Fruit fly (Drosophila melanogaster) whole organism, embryonic: ENCODE data around the gene CG34026.

Experiments used
- CG10565 ChIP-seq: fragments of 200-800 bp; sonication (Bioruptor generic); optimal IDR thresholded peaks from 3 replicates; lab custom pipeline; 2016; ENCODE audit warnings: missing biosample characterization, mild to moderate bottlenecking, missing genetic modification characterization
- CG11093 ChIP-seq: fragments of 200-800 bp; sonication (Bioruptor generic); IDR thresholded peaks from 3 replicates; pipeline ENCODE4 v1.3.6; 2022; ENCODE audit warnings: missing biosample characterization, missing genetic modification characterization
- CG11398 ChIP-seq: fragments of 200-800 bp; sonication (Bioruptor generic); optimal IDR thresholded peaks from 2 replicates; lab custom pipeline; 2016; ENCODE audit warnings: missing biosample characterization, missing genetic modification characterization
- CG13296 ChIP-seq: fragments of 200-800 bp; sonication (Bioruptor generic); optimal IDR thresholded peaks from 3 replicates; lab custom pipeline; 2018; ENCODE audit warnings: missing biosample characterization, mild to moderate bottlenecking, missing genetic modification characterization
- CG13894 ChIP-seq: fragments of 200-800 bp; sonication (Bioruptor generic); optimal IDR thresholded peaks from 3 replicates; lab custom pipeline; 2018; ENCODE audit warnings: missing biosample characterization, mild to moderate bottlenecking, missing genetic modification characterization, moderate library complexity
- CG15073 ChIP-seq: fragments of 200-800 bp; sonication (Bioruptor generic); optimal IDR thresholded peaks from 2 replicates; lab custom pipeline; 2016; ENCODE audit warnings: missing biosample characterization, missing genetic modification characterization
- CG16779 ChIP-seq: fragments of 200-800 bp; sonication (Bioruptor generic); IDR thresholded peaks from 2 replicates; pipeline ENCODE4 v1.3.6; 2022; ENCODE audit warnings: missing biosample characterization, missing genetic modification characterization
- CG18476 ChIP-seq: fragments of 200-800 bp; sonication (Bioruptor generic); optimal IDR thresholded peaks from 2 replicates; lab custom pipeline; 2016; ENCODE audit warnings: missing biosample characterization, mild to moderate bottlenecking, missing genetic modification characterization
- CG2199 ChIP-seq: fragments of 200-800 bp; sonication (Bioruptor generic); IDR thresholded peaks from 3 replicates; pipeline ENCODE4 v1.3.6; 2022; ENCODE audit warnings: missing biosample characterization, missing genetic modification characterization
- CG2202 ChIP-seq: fragments of 200-800 bp; sonication (Bioruptor generic); optimal IDR thresholded peaks from 2 replicates; lab custom pipeline; 2018; ENCODE audit warnings: missing biosample characterization, mild to moderate bottlenecking, missing genetic modification characterization
- CG2712 ChIP-seq: fragments of 200-800 bp; optimal IDR thresholded peaks from 3 replicates; lab custom pipeline; 2019; ENCODE audit warnings: missing biosample characterization, mild to moderate bottlenecking, missing genetic modification characterization, moderate library complexity
- CG30403 ChIP-seq: fragments of 200-800 bp; sonication (Bioruptor generic); optimal IDR thresholded peaks from 3 replicates; lab custom pipeline; 2016; ENCODE audit warnings: missing biosample characterization, missing genetic modification characterization
- CG31224 ChIP-seq: fragments of 200-800 bp; sonication (Bioruptor generic); IDR thresholded peaks from 2 replicates; pipeline ENCODE4 v1.3.6; 2022; ENCODE audit warnings: missing biosample characterization, missing genetic modification characterization
- CG42726 ChIP-seq: fragments of 200-800 bp; sonication (Bioruptor generic); IDR thresholded peaks from 2 replicates; pipeline ENCODE4 v1.3.6; 2022; ENCODE audit warnings: missing biosample characterization, missing genetic modification characterization; ENCODE audit not compliant: partially characterized antibody
- CG4360 ChIP-seq: fragments of 200-800 bp; sonication (Bioruptor generic); IDR thresholded peaks from 2 replicates; pipeline ENCODE4 v1.3.6; 2022; ENCODE audit warnings: missing biosample characterization, missing genetic modification characterization
- CG4820 ChIP-seq: fragments of 200-800 bp; sonication (Bioruptor generic); optimal IDR thresholded peaks from 3 replicates; lab custom pipeline; 2016; ENCODE audit warnings: missing biosample characterization, missing genetic modification characterization
- CG6272 ChIP-seq: fragments of 200-800 bp; sonication (Bioruptor generic); IDR thresholded peaks from 2 replicates; pipeline ENCODE4 v1.3.6; 2022; ENCODE audit warnings: missing biosample characterization, missing genetic modification characterization
- CG6854 ChIP-seq: fragments of 200-800 bp; sonication (Bioruptor generic); optimal IDR thresholded peaks from 3 replicates; lab custom pipeline; 2017; ENCODE audit warnings: missing biosample characterization, mild to moderate bottlenecking, missing genetic modification characterization
- CG8089 ChIP-seq: fragments of 200-800 bp; sonication (Bioruptor generic); optimal IDR thresholded peaks from 3 replicates; lab custom pipeline; 2016; ENCODE audit warnings: missing biosample characterization, missing genetic modification characterization
- CG9609 ChIP-seq: fragments of 200-800 bp; sonication (Bioruptor generic); optimal IDR thresholded peaks from 3 replicates; lab custom pipeline; 2016; ENCODE audit warnings: missing biosample characterization, missing genetic modification characterization
- CG9876 ChIP-seq: fragments of 200-800 bp; sonication (Bioruptor generic); optimal IDR thresholded peaks from 2 replicates; lab custom pipeline; 2016; ENCODE audit warnings: missing biosample characterization, missing genetic modification characterization
- Deaf1 ChIP-seq: fragments of 200-800 bp; optimal IDR thresholded peaks from 3 replicates; lab custom pipeline; 2019; ENCODE audit warnings: missing biosample characterization, mild to moderate bottlenecking, missing genetic modification characterization, moderate library complexity
- HLH3B ChIP-seq: fragments of 200-800 bp; sonication (Bioruptor generic); IDR thresholded peaks from 2 replicates; pipeline ENCODE4 v1.3.6; 2022; ENCODE audit warnings: missing biosample characterization, missing genetic modification characterization
- Hey ChIP-seq: fragments of 200-800 bp; sonication (Bioruptor generic); optimal IDR thresholded peaks from 3 replicates; lab custom pipeline; 2018; ENCODE audit warnings: missing biosample characterization, mild to moderate bottlenecking, missing genetic modification characterization
- Mad ChIP-seq: fragments of 200-800 bp; sonication (Bioruptor generic); optimal IDR thresholded peaks from 2 replicates; lab custom pipeline; 2016; ENCODE audit warnings: missing biosample characterization, missing genetic modification characterization
- Meics ChIP-seq: fragments of 200-800 bp; sonication (Bioruptor generic); optimal IDR thresholded peaks from 2 replicates; lab custom pipeline; 2017; ENCODE audit warnings: missing biosample characterization, mild to moderate bottlenecking, missing genetic modification characterization
- Mes4 ChIP-seq: fragments of 200-800 bp; sonication (Bioruptor generic); optimal IDR thresholded peaks from 2 replicates; lab custom pipeline; 2016; ENCODE audit warnings: missing biosample characterization, missing genetic modification characterization
- Myb ChIP-seq: fragments of 200-800 bp; sonication (Bioruptor generic); optimal IDR thresholded peaks from 2 replicates; lab custom pipeline; 2016; ENCODE audit warnings: missing biosample characterization, missing genetic modification characterization
- NfI ChIP-seq: fragments of 200-800 bp; sonication (Bioruptor generic); optimal IDR thresholded peaks from 3 replicates; lab custom pipeline; 2018; ENCODE audit warnings: missing biosample characterization, mild to moderate bottlenecking, missing genetic modification characterization, moderate library complexity
- Ptx1 ChIP-seq: fragments of 200-800 bp; sonication (Bioruptor generic); IDR thresholded peaks from 2 replicates; pipeline ENCODE4 v1.3.6; 2022; ENCODE audit warnings: missing biosample characterization, missing genetic modification characterization
- Ssrp ChIP-seq: fragments of 200-800 bp; sonication (Bioruptor generic); optimal IDR thresholded peaks from 2 replicates; lab custom pipeline; 2018; ENCODE audit warnings: missing biosample characterization, mild to moderate bottlenecking, missing genetic modification characterization, moderate library complexity
- Taf1 ChIP-seq: fragments of 200-800 bp; sonication (Bioruptor generic); IDR thresholded peaks from 2 replicates; pipeline ENCODE4 v1.3.6; 2022; ENCODE audit warnings: missing biosample characterization, missing genetic modification characterization
- Xrp1 ChIP-seq: fragments of 200-800 bp; sonication (Bioruptor generic); IDR thresholded peaks from 2 replicates; pipeline ENCODE4 v1.3.6; 2022; ENCODE audit warnings: missing biosample characterization, missing genetic modification characterization
- ase ChIP-seq: fragments of 200-800 bp; sonication (Bioruptor generic); IDR thresholded peaks from 3 replicates; pipeline ENCODE4 v1.3.6; 2022; ENCODE audit warnings: missing biosample characterization, missing genetic modification characterization
- bab2 ChIP-seq: fragments of 200-800 bp; sonication (Bioruptor generic); optimal IDR thresholded peaks from 2 replicates; lab custom pipeline; 2016; ENCODE audit warnings: missing biosample characterization, missing genetic modification characterization
- ci ChIP-seq: fragments of 200-800 bp; sonication (Bioruptor generic); IDR thresholded peaks from 3 replicates; pipeline ENCODE4 v1.3.6; 2022; ENCODE audit warnings: missing biosample characterization, missing genetic modification characterization
- dpn ChIP-seq, 2 experiments: fragments of 200-800 bp; sonication (Bioruptor generic); optimal IDR thresholded peaks; 3 replicates each; lab custom pipeline; 2016; ENCODE audit warnings: missing biosample characterization in 2 of 2, missing genetic modification characterization in 2 of 2
- eyg ChIP-seq: fragments of 200-800 bp; sonication (Bioruptor generic); optimal IDR thresholded peaks from 3 replicates; lab custom pipeline; 2016; ENCODE audit warnings: missing biosample characterization, missing genetic modification characterization
- fu2 ChIP-seq: fragments of 200-800 bp; sonication (Bioruptor generic); optimal IDR thresholded peaks from 2 replicates; lab custom pipeline; 2016; ENCODE audit warnings: missing biosample characterization, missing genetic modification characterization
- grn ChIP-seq: fragments of 200-800 bp; sonication (Bioruptor generic); optimal IDR thresholded peaks from 3 replicates; lab custom pipeline; 2017; ENCODE audit warnings: missing biosample characterization, missing genetic modification characterization
- ham ChIP-seq: fragments of 200-800 bp; sonication (Bioruptor generic); IDR thresholded peaks from 2 replicates; pipeline ENCODE4 v1.3.6; 2022; ENCODE audit warnings: missing biosample characterization, missing genetic modification characterization
- jumu ChIP-seq: fragments of 200-800 bp; sonication (Bioruptor generic); optimal IDR thresholded peaks from 3 replicates; lab custom pipeline; 2016; ENCODE audit warnings: missing biosample characterization, missing genetic modification characterization
- ken ChIP-seq: fragments of 200-800 bp; sonication (Bioruptor generic); IDR thresholded peaks from 3 replicates; pipeline ENCODE4 v1.3.6; 2022; ENCODE audit warnings: missing biosample characterization, missing genetic modification characterization
- knrl ChIP-seq: fragments of 200-800 bp; sonication (Bioruptor generic); IDR thresholded peaks from 3 replicates; pipeline ENCODE4 v1.3.6; 2022; ENCODE audit warnings: missing biosample characterization, missing genetic modification characterization; ENCODE audit not compliant: partially characterized antibody
- lola ChIP-seq, 3 experiments: fragments of >200 bp in 2 of 3; fragments of 200-800 bp in 1 of 3; sonication (Bioruptor generic) in 1 of 3; optimal IDR thresholded peaks; 2 replicates each; lab custom pipeline; 2017 to 2019; ENCODE audit warnings: missing biosample characterization in 3 of 3, missing genetic modification characterization in 3 of 3, mild to moderate bottlenecking in 1 of 3, moderate library complexity in 1 of 3
- pho ChIP-seq: fragments of 200-800 bp; sonication (Bioruptor generic); optimal IDR thresholded peaks from 2 replicates; lab custom pipeline; 2016; ENCODE audit warnings: missing biosample characterization, missing genetic modification characterization
- pzg ChIP-seq: fragments of 200-800 bp; sonication (Bioruptor generic); optimal IDR thresholded peaks from 3 replicates; lab custom pipeline; 2018; ENCODE audit warnings: missing biosample characterization, mild to moderate bottlenecking, missing genetic modification characterization, moderate library complexity
- ro ChIP-seq: fragments of 200-800 bp; sonication (Bioruptor generic); IDR thresholded peaks from 2 replicates; pipeline ENCODE4 v1.3.6; 2022; ENCODE audit warnings: missing biosample characterization, missing genetic modification characterization
- shn ChIP-seq: fragments of 200-800 bp; sonication (Bioruptor generic); optimal IDR thresholded peaks from 3 replicates; lab custom pipeline; 2016; ENCODE audit warnings: missing biosample characterization, missing genetic modification characterization
- toy ChIP-seq: fragments of 200-800 bp; sonication (Bioruptor generic); IDR thresholded peaks from 2 replicates; pipeline ENCODE4 v1.3.6; 2022; ENCODE audit warnings: missing biosample characterization, missing genetic modification characterization
- vnd ChIP-seq: fragments of 200-800 bp; sonication (Bioruptor generic); IDR thresholded peaks from 3 replicates; pipeline ENCODE4 v1.3.6; 2022; ENCODE audit warnings: missing biosample characterization, missing genetic modification characterization; ENCODE audit not compliant: partially characterized antibody

The CG34026 gene

DNA sequence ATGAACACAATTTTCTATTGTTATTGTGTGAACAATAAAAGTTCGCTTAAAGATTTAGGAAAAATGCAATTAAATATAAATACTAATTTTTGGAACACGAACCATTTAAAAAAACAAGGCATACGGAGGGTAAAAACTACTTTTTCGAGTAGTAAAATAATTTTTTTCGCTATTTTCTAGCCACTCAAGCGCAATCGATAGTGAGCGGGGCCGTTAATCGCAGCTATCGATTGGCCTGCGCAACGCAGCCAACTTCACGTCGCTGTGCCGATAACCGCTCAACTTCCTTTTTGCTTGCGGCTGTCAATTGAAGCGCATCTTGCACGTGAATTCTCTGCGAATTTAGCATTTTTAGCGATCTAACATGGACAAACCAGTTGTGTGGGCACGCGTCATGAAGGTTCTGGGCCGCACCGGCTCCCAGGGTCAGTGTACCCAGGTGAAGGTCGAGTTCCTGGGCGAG is 20.8 kb downstream of the CG34026 start, which contains the start of gene RpS28b (continued):
- TF ChIP-seq Xrp1 (GFP tag; lab: Robert Waterston, UW) (peak; percentile 33; the same call in 1 of the 2 replicates), vnd (GFP tag; lab: Robert Waterston, UW) (peak; percentile 72), Deaf1 (no peak), CG8089 (GFP tag; lab: Kevin White, UChicago) (peak; percentile 91), Taf1 (GFP tag; lab: Robert Waterston, UW) (peak; percentile 51; the same call in 1 of the 2 replicates), HLH3B (GFP tag; lab: Robert Waterston, UW) (peak; percentile 85), ken (GFP tag; lab: Robert Waterston, UW) (peak; percentile 94), CG11093 (0 out of 3 replicates have a peak, but pooled peaks have one; percentile 56), lola (GFP tag; optimal IDR thresholded peaks at IDR 0.05; lab: Kevin White, UChicago) (peak in 1 of 3 experiments; percentile 28), CG6854 (GFP tag; lab: Kevin White, UChicago) (peak; percentile 84), ci (GFP tag; lab: Robert Waterston, UW) (peak; percentile 98), fu2 (GFP tag; lab: Kevin White, UChicago) (peak; percentile 81), toy (GFP tag; lab: Robert Waterston, UW) (peak; percentile 84; the same call in 1 of the 2 replicates), ham (peak; percentile 86), CG16779 (GFP tag; lab: Robert Waterston, UW) (peak; percentile 88), Mad (GFP tag; lab: Kevin White, UChicago) (peak; percentile 92), CG13296 (GFP tag; lab: Kevin White, UChicago) (peak; percentile 90), CG42726 (GFP tag; lab: Robert Waterston, UW) (peak; percentile 90), CG9876 (GFP tag; lab: Kevin White, UChicago) (peak; percentile 94), CG2199 (GFP tag; lab: Robert Waterston, UW) (peak; percentile 90), CG18476 (GFP tag; lab: Kevin White, UChicago) (peak; percentile 58), CG2202 (peak; percentile 65), Hey (peak; percentile 84), pzg (peak; percentile 71), grn (GFP tag; lab: Kevin White, UChicago) (no peak), CG13894 (tag; lab: Kevin White, UChicago) (peak; percentile 78), CG2712 (tag; lab: Kevin White, UChicago) (peak; percentile 67), CG15073 (GFP tag; lab: Kevin White, UChicago) (no peak), shn (GFP tag; lab: Kevin White, UChicago) (peak; percentile 84), ase (GFP tag; lab: Robert Waterston, UW) (peak; percentile 93), Myb (GFP tag; lab: Kevin White, UChicago) (peak; percentile 65), Mes4 (GFP tag; lab: Kevin White, UChicago) (peak; percentile 95), CG10565 (GFP tag; lab: Kevin White, UChicago) (peak; percentile 77), pho (GFP tag; lab: Kevin White, UChicago) (peak; percentile 88), CG4360 (GFP tag; lab: Robert Waterston, UW) (peak; percentile 61), CG31224 (GFP tag; lab: Robert Waterston, UW) (peak; percentile 86), bab2 (GFP tag; lab: Kevin White, UChicago) (peak; percentile 72), Meics (peak; percentile 95), CG11398 (GFP tag; lab: Kevin White, UChicago) (peak; percentile 90), CG6272 (peak; percentile 87), NfI (peak; percentile 96), knrl (peak; percentile 66; the same call in 2 of the 3 replicates), jumu (GFP tag; lab: Kevin White, UChicago) (peak; percentile 62), CG9609 (GFP tag; lab: Kevin White, UChicago) (peak; percentile 85), ro (GFP tag; lab: Robert Waterston, UW) (peak; percentile 81), CG30403 (GFP tag; lab: Kevin White, UChicago) (peak; percentile 37), dpn (GFP tag; optimal IDR thresholded peaks at IDR 0.05; lab: Kevin White, UChicago) (peak; percentile 32 to 89), CG4820 (GFP tag; lab: Kevin White, UChicago) (peak; percentile 63), eyg (GFP tag; lab: Kevin White, UChicago) (peak; percentile 86), Ptx1 (GFP tag; lab: Robert Waterston, UW) (peak; percentile 86), Ssrp (tag; lab: Kevin White, UChicago) (peak; percentile 51)
